Worm (Caenorhabditis elegans): ENCODE results near the gene C47E12.2.

Gene C47E12.2

ce11 chrIV:9994895-9995394 lies 8.4 kb downstream of the C47E12.2 start, which contains the start of gene uba-1 (continued):
- TF ChIP-seq spr-3 (GFP tag; optimal IDR thresholded peaks at IDR 0.05) (no peak), nhr-25 (tag; optimal IDR thresholded peaks at IDR 0.05; ENCODE audit: borderline replicate concordance, insufficient read depth) (peak; percentile 36), tag-97 (GFP tag; IDR thresholded peaks at IDR 0.05) (no peak), ama-1 (optimal IDR thresholded peaks at IDR 0.05) (peak; percentile 77), unc-130 (GFP tag; optimal IDR thresholded peaks at IDR 0.05) (peak; percentile 51), F44E2.7 (GFP tag; IDR thresholded peaks at IDR 0.05) (no peak), cey-2 (tag; optimal IDR thresholded peaks at IDR 0.05; ENCODE audit: borderline replicate concordance, insufficient read depth) (no peak), tra-1 (GFP tag; IDR thresholded peaks at IDR 0.05) (no peak), jun-1 (tag; optimal IDR thresholded peaks at IDR 0.05) (no peak), lin-13 (GFP tag; optimal IDR thresholded peaks at IDR 0.05) (no peak), daf-19 (GFP tag; conservative IDR thresholded peaks at IDR 0.05) (peak; percentile 73; the same call in 1 of the 2 replicates), D1046.2 (GFP tag; IDR thresholded peaks at IDR 0.05) (no peak), attf-4 (tag; optimal IDR thresholded peaks at IDR 0.05) (no peak), duxl-1 (tag; optimal IDR thresholded peaks at IDR 0.05; ENCODE audit: poor library complexity) (peak; percentile 4), nhr-237 (tag; optimal IDR thresholded peaks at IDR 0.05) (no peak), saeg-2 (GFP tag; IDR thresholded peaks at IDR 0.05) (no peak), ztf-11 (tag; optimal IDR thresholded peaks at IDR 0.05) (no peak), lim-7 (GFP tag; IDR thresholded peaks at IDR 0.05) (no peak), nhr-77 (tag; optimal IDR thresholded peaks at IDR 0.05) (peak; percentile 19), hmg-1.1 (GFP tag; IDR thresholded peaks at IDR 0.05) (peak; percentile 28; the same call in 1 of the 2 replicates), mxl-3 (GFP tag; optimal IDR thresholded peaks at IDR 0.05) (no peak), lin-1 (GFP tag; IDR thresholded peaks at IDR 0.05) (no peak), pha-4 (GFP tag; IDR thresholded peaks at IDR 0.05) (0 out of 2 replicates have a peak, but pooled peaks have one; percentile 51), pha-4 (tag; optimal IDR thresholded peaks at IDR 0.05) (peak; percentile 15), gei-8 (GFP tag; optimal IDR thresholded peaks at IDR 0.05) (no peak), zip-2 (tag; optimal IDR thresholded peaks at IDR 0.05) (peak; percentile 61), F10B5.3 (tag; optimal IDR thresholded peaks at IDR 0.05) (no peak), lin-38 (GFP tag; IDR thresholded peaks at IDR 0.05) (peak; percentile 81), mdt-29 (GFP tag; IDR thresholded peaks at IDR 0.05) (no peak), dmd-6 (GFP tag; IDR thresholded peaks at IDR 0.05) (peak; percentile 21; the same call in 1 of the 2 replicates), dpl-1 (GFP tag; optimal IDR thresholded peaks at IDR 0.05) (peak; percentile 52), sdz-12 (GFP tag; optimal IDR thresholded peaks at IDR 0.05) (no peak), nhr-48 (tag; optimal IDR thresholded peaks at IDR 0.05) (peak; percentile 53), F26F4.8 (GFP tag; conservative IDR thresholded peaks at IDR 0.05) (no peak), fkh-10 (GFP tag; optimal IDR thresholded peaks at IDR 0.05) (no peak), ctbp-1 (GFP tag; IDR thresholded peaks at IDR 0.05) (0 out of 2 replicates have a peak, but pooled peaks have one; percentile 14), rbr-2 (tag; optimal IDR thresholded peaks at IDR 0.05) (peak; percentile 56), lsy-2 (tag; optimal IDR thresholded peaks at IDR 0.05) (peak in 1 of 2 experiments; percentile 69), zfp-3 (GFP tag; conservative IDR thresholded peaks at IDR 0.05) (peak; percentile 92), set-16 (GFP tag; IDR thresholded peaks at IDR 0.05) (no peak), ceh-82 (tag; optimal IDR thresholded peaks at IDR 0.05) (no peak), zip-11 (GFP tag; IDR thresholded peaks at IDR 0.05) (no peak), R02D3.7 (tag; optimal IDR thresholded peaks at IDR 0.05) (no peak), ceh-62 (tag; optimal IDR thresholded peaks at IDR 0.05) (no peak), Y105C5A.15 (GFP tag; IDR thresholded peaks at IDR 0.05) (0 out of 2 replicates have a peak, but pooled peaks have one; percentile 18), snpc-4 (tag; optimal IDR thresholded peaks at IDR 0.05) (no peak), lir-3 (tag; optimal IDR thresholded peaks at IDR 0.05) (no peak), aly-2 (tag; optimal IDR thresholded peaks at IDR 0.05) (no peak), nhr-42 (GFP tag; IDR thresholded peaks at IDR 0.05) (0 out of 2 replicates have a peak, but pooled peaks have one; percentile 41), daf-16 (GFP tag; optimal IDR thresholded peaks at IDR 0.05) (peak in 1 of 2 experiments; percentile 45), daf-16 (tag; optimal IDR thresholded peaks at IDR 0.05) (peak; percentile 65)
